Worm (Caenorhabditis elegans) whole organism, late embryonic: ENCODE data around the gene clec-161.

ENCODE experiments used
- ama-1 ChIP-seq: fragments of 150-350 bp; optimal IDR thresholded peaks from 2 replicates; lab custom pipeline; 2014
- ceh-30 ChIP-seq: fragments of 150-350 bp; optimal IDR thresholded peaks from 2 replicates; lab custom pipeline; 2014; ENCODE audit warnings: missing biosample characterization, missing genetic modification characterization
- dve-1 ChIP-seq: sonication (generic microtip); optimal IDR thresholded peaks from 2 replicates; lab custom pipeline; 2017; ENCODE audit warnings: antibody characterized with exemption, mild to moderate bottlenecking, missing genetic modification characterization, missing compliant biosample characterization
- nfya-1 ChIP-seq: sonication (generic microtip); optimal IDR thresholded peaks from 2 replicates; lab custom pipeline; 2017; ENCODE audit warnings: missing genetic modification characterization, mild to moderate bottlenecking, missing compliant biosample characterization, antibody characterized with exemption, moderate library complexity
- pha-4 ChIP-seq: fragments of 150-350 bp; optimal IDR thresholded peaks from 2 replicates; lab custom pipeline; 2018; ENCODE audit warnings: missing biosample characterization, missing genetic modification reagents, missing genetic modification characterization
- pqm-1 ChIP-seq: sonication (generic microtip); optimal IDR thresholded peaks from 2 replicates; lab custom pipeline; 2016; ENCODE audit warnings: missing genetic modification characterization, missing compliant biosample characterization
- sdc-2 ChIP-seq: sonication (generic microtip); optimal IDR thresholded peaks from 2 replicates; lab custom pipeline; 2016; ENCODE audit warnings: missing genotype, missing genetic modification characterization, missing compliant biosample characterization
- syd-9 ChIP-seq: sonication (generic microtip); optimal IDR thresholded peaks from 2 replicates; lab custom pipeline; 2016; ENCODE audit warnings: mild to moderate bottlenecking, missing genetic modification characterization, moderate library complexity, missing compliant biosample characterization
- unc-55 ChIP-seq: sonication (generic microtip); optimal IDR thresholded peaks from 2 replicates; lab custom pipeline; 2017; ENCODE audit warnings: missing biosample characterization, missing genetic modification reagents, missing genetic modification characterization
- unc-86 ChIP-seq: sonication (generic microtip); optimal IDR thresholded peaks from 2 replicates; lab custom pipeline; 2016; ENCODE audit warnings: missing genetic modification characterization, missing compliant biosample characterization

ce11 chrIII:9646440-9647021, 38.0 kb upstream of the clec-161 start:
- no peak for TF ChIP-seq dve-1 (tag; lab: Kevin White, UChicago)
- no peak for TF ChIP-seq pha-4 (tag; lab: Kevin White, UChicago)
- TF ChIP-seq ama-1 (lab: Kevin White, UChicago), result no peak
- TF ChIP-seq unc-86 (tag; lab: Kevin White, UChicago), result no peak
- TF ChIP-seq pqm-1 (tag; lab: Kevin White, UChicago), result no peak
- no peak for TF ChIP-seq sdc-2 (tag; lab: Kevin White, UChicago)
- no peak for TF ChIP-seq syd-9 (tag; lab: Kevin White, UChicago)
- no peak for TF ChIP-seq unc-55 (GFP tag; lab: Kevin White, UChicago)
- TF ChIP-seq nfya-1, result no peak
- no peak for TF ChIP-seq ceh-30 (tag; lab: Kevin White, UChicago)
